Worm (Caenorhabditis elegans) whole organism, mixed stage, embryonic: ENCODE results near the gene R08F11.4.

ENCODE experiments used
- M03D4.4 ChIP-seq: sonication (generic microtip); optimal IDR thresholded peaks from 2 replicates; lab custom pipeline; 2017; ENCODE audit warnings: mild to moderate bottlenecking, missing genetic modification characterization, missing compliant biosample characterization
- bed-3 ChIP-seq: fragments of 200-800 bp; sonication (Bioruptor generic); optimal IDR thresholded peaks from 3 replicates; lab custom pipeline; 2018; ENCODE audit warnings: mild to moderate bottlenecking, missing genetic modification characterization, moderate library complexity, missing compliant biosample characterization
- blmp-1 ChIP-seq: fragments of 150-350 bp; optimal IDR thresholded peaks from 2 replicates; lab custom pipeline; 2014; ENCODE audit warnings: missing biosample characterization, missing genetic modification characterization
- ceh-43 ChIP-seq: fragments of 200-800 bp; sonication (Bioruptor generic); optimal IDR thresholded peaks from 2 replicates; lab custom pipeline; 2018; ENCODE audit warnings: mild to moderate bottlenecking, missing genetic modification characterization, moderate library complexity, missing compliant biosample characterization
- ces-1 ChIP-seq: fragments of 150-350 bp; optimal IDR thresholded peaks from 2 replicates; lab custom pipeline; 2014; ENCODE audit warnings: missing biosample characterization, missing genetic modification reagents, missing genetic modification characterization
- cnd-1 ChIP-seq: fragments of 200-800 bp; sonication (Bioruptor generic); optimal IDR thresholded peaks from 2 replicates; lab custom pipeline; 2018; ENCODE audit warnings: mild to moderate bottlenecking, missing genetic modification characterization, missing compliant biosample characterization
- drap-1 ChIP-seq: fragments of 200-800 bp; sonication (Bioruptor generic); optimal IDR thresholded peaks from 3 replicates; lab custom pipeline; 2018; ENCODE audit warnings: mild to moderate bottlenecking, missing genetic modification characterization, missing compliant biosample characterization
- elt-1 ChIP-seq: sonication (generic microtip); optimal IDR thresholded peaks from 2 replicates; lab custom pipeline; 2017; ENCODE audit warnings: missing genetic modification characterization, mild to moderate bottlenecking, missing compliant biosample characterization, antibody characterized with exemption, moderate library complexity, borderline replicate concordance; ENCODE audit not compliant: insufficient read depth
- elt-3 ChIP-seq: fragments of 150-350 bp; optimal IDR thresholded peaks from 2 replicates; lab custom pipeline; 2014; ENCODE audit warnings: missing biosample characterization, missing genetic modification characterization
- flh-1 ChIP-seq: fragments of 200-800 bp; sonication (Bioruptor generic); optimal IDR thresholded peaks from 2 replicates; lab custom pipeline; 2018; ENCODE audit warnings: mild to moderate bottlenecking, missing genetic modification characterization, moderate library complexity, missing compliant biosample characterization
- ham-2 ChIP-seq: fragments of 200-800 bp; sonication (Bioruptor generic); optimal IDR thresholded peaks from 2 replicates; lab custom pipeline; 2018; ENCODE audit warnings: mild to moderate bottlenecking, missing genetic modification characterization, missing compliant biosample characterization
- hlh-1 ChIP-seq: fragments of 150-350 bp; optimal IDR thresholded peaks from 2 replicates; lab custom pipeline; 2014; ENCODE audit warnings: missing biosample characterization, missing genetic modification reagents, missing genetic modification characterization
- lin-13 ChIP-seq: fragments of 150-350 bp; optimal IDR thresholded peaks from 2 replicates; lab custom pipeline; 2014; ENCODE audit warnings: missing biosample characterization, missing genetic modification characterization
- lin-32 ChIP-seq: fragments of 200-800 bp; sonication (Bioruptor generic); optimal IDR thresholded peaks from 2 replicates; lab custom pipeline; 2018; ENCODE audit warnings: mild to moderate bottlenecking, missing genetic modification characterization, missing compliant biosample characterization
- lsy-2 ChIP-seq: fragments of 150-350 bp; optimal IDR thresholded peaks from 2 replicates; lab custom pipeline; 2014; ENCODE audit warnings: missing biosample characterization, missing genetic modification characterization
- mab-5 ChIP-seq: fragments of 150-350 bp; optimal IDR thresholded peaks from 2 replicates; lab custom pipeline; 2014; ENCODE audit warnings: missing biosample characterization, missing genetic modification characterization
- mep-1 ChIP-seq: fragments of 150-350 bp; optimal IDR thresholded peaks from 2 replicates; lab custom pipeline; 2017; ENCODE audit warnings: missing biosample characterization, missing genetic modification reagents, missing genetic modification characterization, inconsistent platforms
- mls-2 ChIP-seq: sonication (generic microtip); optimal IDR thresholded peaks from 2 replicates; lab custom pipeline; 2016; ENCODE audit warnings: mild to moderate bottlenecking, missing genetic modification characterization, moderate library complexity, missing compliant biosample characterization
- nhr-12 ChIP-seq: fragments of 150-350 bp; optimal IDR thresholded peaks from 2 replicates; lab custom pipeline; 2014; ENCODE audit warnings: missing biosample characterization, missing genetic modification characterization
- nhr-2 ChIP-seq: fragments of 150-350 bp; optimal IDR thresholded peaks from 2 replicates; lab custom pipeline; 2014; ENCODE audit warnings: missing biosample characterization, missing genetic modification characterization
- nhr-237 ChIP-seq: fragments of 150-350 bp; optimal IDR thresholded peaks from 2 replicates; lab custom pipeline; 2014; ENCODE audit warnings: missing biosample characterization, missing genetic modification characterization
- nhr-28 ChIP-seq: fragments of 150-350 bp; optimal IDR thresholded peaks from 2 replicates; lab custom pipeline; 2014; ENCODE audit warnings: missing biosample characterization, missing genetic modification characterization
- nhr-76 ChIP-seq: sonication (generic microtip); optimal IDR thresholded peaks from 2 replicates; lab custom pipeline; 2017; ENCODE audit warnings: missing biosample characterization, missing genetic modification characterization
- pha-4 ChIP-seq: fragments of 150-350 bp; optimal IDR thresholded peaks from 2 replicates; lab custom pipeline; 2018; ENCODE audit warnings: missing biosample characterization, missing genetic modification reagents, missing genetic modification characterization
- sem-2 ChIP-seq: fragments of 200-800 bp; sonication (Bioruptor generic); optimal IDR thresholded peaks from 2 replicates; lab custom pipeline; 2018; ENCODE audit warnings: mild to moderate bottlenecking, missing genetic modification characterization, missing compliant biosample characterization
- snpc-4 ChIP-seq: fragments of 150-350 bp; optimal IDR thresholded peaks from 2 replicates; lab custom pipeline; 2014; ENCODE audit warnings: missing biosample characterization, missing genetic modification characterization
- sptf-1 ChIP-seq: sonication (generic microtip); optimal IDR thresholded peaks from 2 replicates; lab custom pipeline; 2017; ENCODE audit warnings: mild to moderate bottlenecking, missing genetic modification characterization, moderate library complexity, missing compliant biosample characterization
- tbx-8 ChIP-seq: fragments of 200-800 bp; sonication (Bioruptor generic); optimal IDR thresholded peaks from 2 replicates; lab custom pipeline; 2018; ENCODE audit warnings: mild to moderate bottlenecking, missing genetic modification characterization, moderate library complexity, missing compliant biosample characterization
- unc-120 ChIP-seq: sonication (generic microtip); optimal IDR thresholded peaks from 2 replicates; lab custom pipeline; 2017; ENCODE audit warnings: missing genetic modification characterization, missing compliant biosample characterization; ENCODE audit not compliant: poor library complexity, severe bottlenecking
- unc-39 ChIP-seq: fragments of 150-350 bp; optimal IDR thresholded peaks from 2 replicates; lab custom pipeline; 2014; ENCODE audit warnings: missing biosample characterization, missing genetic modification characterization
- unc-62 ChIP-seq: fragments of 150-350 bp; optimal IDR thresholded peaks from 2 replicates; lab custom pipeline; 2014; ENCODE audit warnings: missing biosample characterization, missing genetic modification reagents, missing genetic modification characterization
- zip-8 ChIP-seq: fragments of 150-350 bp; optimal IDR thresholded peaks from 2 replicates; lab custom pipeline; 2014; ENCODE audit warnings: missing biosample characterization, missing genetic modification characterization
- ztf-11 ChIP-seq: fragments of 150-350 bp; optimal IDR thresholded peaks from 2 replicates; lab custom pipeline; 2014; ENCODE audit warnings: missing biosample characterization, missing genetic modification characterization

Gene R08F11.4

ce11 chrV:3776946-3777345 is 28.4 kb downstream of the R08F11.4 start:
- TF ChIP-seq unc-62 (GFP tag; lab: Kevin White, UChicago) (no peak), ham-2 (GFP tag; lab: Kevin White, UChicago) (no peak), mep-1 (tag; lab: Kevin White, UChicago) (no peak), ztf-11 (tag; lab: Kevin White, UChicago) (no peak), lin-13 (tag; lab: Kevin White, UChicago) (no peak), unc-120 (no peak), mls-2 (no peak), tbx-8 (GFP tag; lab: Kevin White, UChicago) (no peak), lsy-2 (tag; lab: Kevin White, UChicago) (no peak), sem-2 (GFP tag; lab: Kevin White, UChicago) (no peak)

ce11 chrV:3776086-3776589 is 29.2 kb downstream of the R08F11.4 start, which contains the start of gene cysl-3:
TSS of gene cysl-3 (minus strand) at chrV:3776136.
- TF ChIP-seq pha-4 (tag; lab: Kevin White, UChicago) = no peak
- no peak for TF ChIP-seq nhr-12 (tag; lab: Kevin White, UChicago)
- no peak for TF ChIP-seq unc-62 (GFP tag; lab: Kevin White, UChicago)
- no peak for TF ChIP-seq lsy-2 (tag; lab: Kevin White, UChicago)
- no peak for TF ChIP-seq hlh-1 (tag; lab: Kevin White, UChicago)
- TF ChIP-seq nhr-28 = no peak
- no peak for TF ChIP-seq elt-3
- TF ChIP-seq elt-1 (tag; lab: Kevin White, UChicago) = no peak
- TF ChIP-seq ztf-11 (tag; lab: Kevin White, UChicago) = no peak
- no peak for TF ChIP-seq zip-8
- no peak for TF ChIP-seq ceh-43 (GFP tag; lab: Kevin White, UChicago)

- no peak for TF ChIP-seq mls-2
- no peak for TF ChIP-seq sptf-1 (tag; lab: Kevin White, UChicago)
- no peak for TF ChIP-seq nhr-2 (tag; lab: Kevin White, UChicago)
- TF ChIP-seq hlh-1 (tag; lab: Kevin White, UChicago) = no peak
- TF ChIP-seq tbx-8 (GFP tag; lab: Kevin White, UChicago) = no peak
- no peak for TF ChIP-seq nhr-237 (tag; lab: Kevin White, UChicago)
- TF ChIP-seq ham-2 (GFP tag; lab: Kevin White, UChicago) = no peak
- TF ChIP-seq lin-32 (GFP tag; lab: Kevin White, UChicago) = no peak
- TF ChIP-seq zip-8 = no peak
- TF ChIP-seq nhr-12 (tag; lab: Kevin White, UChicago) = no peak
- TF ChIP-seq lsy-2 (tag; lab: Kevin White, UChicago) = no peak
- TF ChIP-seq ztf-11 (tag; lab: Kevin White, UChicago) = no peak
- no peak for TF ChIP-seq ces-1 (GFP tag; lab: Kevin White, UChicago)
- TF ChIP-seq nhr-76 (tag; lab: Kevin White, UChicago) = no peak
- no peak for TF ChIP-seq blmp-1 (tag; lab: Kevin White, UChicago)
- no peak for TF ChIP-seq mab-5 (tag; lab: Kevin White, UChicago)
- TF ChIP-seq drap-1 (GFP tag; lab: Kevin White, UChicago) = no peak
- no peak for TF ChIP-seq cnd-1 (tag; lab: Kevin White, UChicago)
- no peak for TF ChIP-seq snpc-4
- no peak for TF ChIP-seq ceh-43 (GFP tag; lab: Kevin White, UChicago)
These were observed 30.7 kb downstream of the R08F11.4 start for ce11 chrV:3774653-3775052.

ce11 chrV:3773618-3774017 is 31.7 kb downstream of the R08F11.4 start:
- no peak for TF ChIP-seq snpc-4
- TF ChIP-seq zip-8 = no peak
- TF ChIP-seq flh-1 (GFP tag; lab: Kevin White, UChicago) = no peak
- TF ChIP-seq drap-1 (GFP tag; lab: Kevin White, UChicago) = no peak
- no peak for TF ChIP-seq blmp-1 (tag; lab: Kevin White, UChicago)
- TF ChIP-seq unc-62 (GFP tag; lab: Kevin White, UChicago) = no peak

- TF ChIP-seq lin-32 (GFP tag; lab: Kevin White, UChicago) = no peak
- TF ChIP-seq ceh-43 (GFP tag; lab: Kevin White, UChicago) = no peak
- TF ChIP-seq unc-62 (GFP tag; lab: Kevin White, UChicago) = no peak
- TF ChIP-seq bed-3 (GFP tag; lab: Kevin White, UChicago) = no peak
- TF ChIP-seq cnd-1 (tag; lab: Kevin White, UChicago) = no peak
- TF ChIP-seq M03D4.4 = no peak
- no peak for TF ChIP-seq hlh-1 (tag; lab: Kevin White, UChicago)
- TF ChIP-seq sem-2 (GFP tag; lab: Kevin White, UChicago) = no peak
- TF ChIP-seq unc-39 (tag; lab: Kevin White, UChicago) = no peak
- no peak for TF ChIP-seq lsy-2 (tag; lab: Kevin White, UChicago)
- TF ChIP-seq unc-120 = no peak
- no peak for TF ChIP-seq ham-2 (GFP tag; lab: Kevin White, UChicago)
- no peak for TF ChIP-seq blmp-1 (tag; lab: Kevin White, UChicago)
- TF ChIP-seq mab-5 (tag; lab: Kevin White, UChicago) = no peak
- no peak for TF ChIP-seq nhr-28
- TF ChIP-seq mep-1 (tag; lab: Kevin White, UChicago) = no peak
- no peak for TF ChIP-seq nhr-76 (tag; lab: Kevin White, UChicago)
- no peak for TF ChIP-seq ztf-11 (tag; lab: Kevin White, UChicago)
- TF ChIP-seq snpc-4 = no peak
- TF ChIP-seq, all 35 proteins: peak for 0
These were observed 33.7 kb downstream of the R08F11.4 start, which contains the start of the genes R08E5.1 and rips-1 for ce11 chrV:3771437-3772256. TSS of gene R08E5.1 (minus strand) at chrV:3771518. TSS of gene rips-1 (plus strand) at chrV:3772021.
